Worm (Caenorhabditis elegans): ENCODE results near the gene clec-162.

ce11 chrIII:9760184-9760583, 35.2 kb upstream of the clec-162 start:
- no peak for TF ChIP-seq ztf-29 (GFP tag; IDR thresholded peaks at IDR 0.05)
- no peak for TF ChIP-seq ref-1 (GFP tag; conservative IDR thresholded peaks at IDR 0.05)
- TF ChIP-seq tab-1 (GFP tag; IDR thresholded peaks at IDR 0.05) = no peak
- no peak for TF ChIP-seq T22C8.4 (GFP tag; IDR thresholded peaks at IDR 0.05)
- TF ChIP-seq klf-2 (GFP tag; conservative IDR thresholded peaks at IDR 0.05) = no peak
- TF ChIP-seq cog-1 (tag; optimal IDR thresholded peaks at IDR 0.05) = no peak
